Fruit fly (Drosophila melanogaster): ENCODE results near the gene CG16743.

dm6 chr2L:10940196-10940595, 31.9 kb upstream of the CG16743 start:
- TF ChIP-seq CTCF (optimal IDR thresholded peaks at IDR 0.05) (peak in 1 of 2 experiments; percentile 67), CG8478 (optimal IDR thresholded peaks at IDR 0.05) (no peak)

Data from S2 (cell line).